Worm (Caenorhabditis elegans) whole organism, mixed stage, embryonic: ENCODE data around the gene C01B10.11.

Experiments used
- M03D4.4 ChIP-seq: sonication (generic microtip); optimal IDR thresholded peaks from 2 replicates; lab custom pipeline; 2017; ENCODE audit warnings: mild to moderate bottlenecking, missing genetic modification characterization, missing compliant biosample characterization
- ceh-39 ChIP-seq: fragments of 150-350 bp; optimal IDR thresholded peaks from 2 replicates; lab custom pipeline; 2014; ENCODE audit warnings: missing biosample characterization, missing genetic modification characterization
- ceh-43 ChIP-seq: fragments of 200-800 bp; sonication (Bioruptor generic); optimal IDR thresholded peaks from 2 replicates; lab custom pipeline; 2018; ENCODE audit warnings: mild to moderate bottlenecking, missing genetic modification characterization, moderate library complexity, missing compliant biosample characterization
- ces-1 ChIP-seq: fragments of 150-350 bp; optimal IDR thresholded peaks from 2 replicates; lab custom pipeline; 2014; ENCODE audit warnings: missing biosample characterization, missing genetic modification reagents, missing genetic modification characterization
- cnd-1 ChIP-seq: fragments of 200-800 bp; sonication (Bioruptor generic); optimal IDR thresholded peaks from 2 replicates; lab custom pipeline; 2018; ENCODE audit warnings: mild to moderate bottlenecking, missing genetic modification characterization, missing compliant biosample characterization
- drap-1 ChIP-seq: fragments of 200-800 bp; sonication (Bioruptor generic); optimal IDR thresholded peaks from 3 replicates; lab custom pipeline; 2018; ENCODE audit warnings: mild to moderate bottlenecking, missing genetic modification characterization, missing compliant biosample characterization
- elt-1 ChIP-seq: sonication (generic microtip); optimal IDR thresholded peaks from 2 replicates; lab custom pipeline; 2017; ENCODE audit warnings: missing genetic modification characterization, mild to moderate bottlenecking, missing compliant biosample characterization, antibody characterized with exemption, moderate library complexity, borderline replicate concordance; ENCODE audit not compliant: insufficient read depth
- elt-3 ChIP-seq: fragments of 150-350 bp; optimal IDR thresholded peaks from 2 replicates; lab custom pipeline; 2014; ENCODE audit warnings: missing biosample characterization, missing genetic modification characterization
- ham-2 ChIP-seq: fragments of 200-800 bp; sonication (Bioruptor generic); optimal IDR thresholded peaks from 2 replicates; lab custom pipeline; 2018; ENCODE audit warnings: mild to moderate bottlenecking, missing genetic modification characterization, missing compliant biosample characterization
- lin-32 ChIP-seq: fragments of 200-800 bp; sonication (Bioruptor generic); optimal IDR thresholded peaks from 2 replicates; lab custom pipeline; 2018; ENCODE audit warnings: mild to moderate bottlenecking, missing genetic modification characterization, missing compliant biosample characterization
- nhr-12 ChIP-seq: fragments of 150-350 bp; optimal IDR thresholded peaks from 2 replicates; lab custom pipeline; 2014; ENCODE audit warnings: missing biosample characterization, missing genetic modification characterization
- nhr-2 ChIP-seq: fragments of 150-350 bp; optimal IDR thresholded peaks from 2 replicates; lab custom pipeline; 2014; ENCODE audit warnings: missing biosample characterization, missing genetic modification characterization
- nhr-237 ChIP-seq: fragments of 150-350 bp; optimal IDR thresholded peaks from 2 replicates; lab custom pipeline; 2014; ENCODE audit warnings: missing biosample characterization, missing genetic modification characterization
- nhr-28 ChIP-seq: fragments of 150-350 bp; optimal IDR thresholded peaks from 2 replicates; lab custom pipeline; 2014; ENCODE audit warnings: missing biosample characterization, missing genetic modification characterization
- pha-4 ChIP-seq: fragments of 150-350 bp; optimal IDR thresholded peaks from 2 replicates; lab custom pipeline; 2018; ENCODE audit warnings: missing biosample characterization, missing genetic modification reagents, missing genetic modification characterization
- sem-2 ChIP-seq: fragments of 200-800 bp; sonication (Bioruptor generic); optimal IDR thresholded peaks from 2 replicates; lab custom pipeline; 2018; ENCODE audit warnings: mild to moderate bottlenecking, missing genetic modification characterization, missing compliant biosample characterization
- snpc-4 ChIP-seq: fragments of 150-350 bp; optimal IDR thresholded peaks from 2 replicates; lab custom pipeline; 2014; ENCODE audit warnings: missing biosample characterization, missing genetic modification characterization
- sptf-1 ChIP-seq: sonication (generic microtip); optimal IDR thresholded peaks from 2 replicates; lab custom pipeline; 2017; ENCODE audit warnings: mild to moderate bottlenecking, missing genetic modification characterization, moderate library complexity, missing compliant biosample characterization
- tbx-8 ChIP-seq: fragments of 200-800 bp; sonication (Bioruptor generic); optimal IDR thresholded peaks from 2 replicates; lab custom pipeline; 2018; ENCODE audit warnings: mild to moderate bottlenecking, missing genetic modification characterization, moderate library complexity, missing compliant biosample characterization
- unc-120 ChIP-seq: sonication (generic microtip); optimal IDR thresholded peaks from 2 replicates; lab custom pipeline; 2017; ENCODE audit warnings: missing genetic modification characterization, missing compliant biosample characterization; ENCODE audit not compliant: poor library complexity, severe bottlenecking
- unc-62 ChIP-seq: fragments of 150-350 bp; optimal IDR thresholded peaks from 2 replicates; lab custom pipeline; 2014; ENCODE audit warnings: missing biosample characterization, missing genetic modification reagents, missing genetic modification characterization
- zip-8 ChIP-seq: fragments of 150-350 bp; optimal IDR thresholded peaks from 2 replicates; lab custom pipeline; 2014; ENCODE audit warnings: missing biosample characterization, missing genetic modification characterization

C01B10.11 gene

ce11 chrIV:6655747-6656146, 2.0 kb upstream of the C01B10.11 start:
- no peak for TF ChIP-seq cnd-1
- TF ChIP-seq unc-62 (GFP tag; lab: Kevin White, UChicago): peak; percentile 16
- TF ChIP-seq M03D4.4 (tag; lab: Kevin White, UChicago): no peak

ce11 chrIV:6664336-6664735, 6.6 kb downstream of the C01B10.11 start:
- TF ChIP-seq elt-3 (tag; lab: Kevin White, UChicago) (no peak), ham-2 (GFP tag; lab: Kevin White, UChicago) (no peak), sptf-1 (tag; lab: Kevin White, UChicago) (no peak), drap-1 (GFP tag; lab: Kevin White, UChicago) (no peak), ceh-39 (tag; lab: Kevin White, UChicago) (no peak), nhr-12 (no peak), nhr-2 (no peak), lin-32 (GFP tag; lab: Kevin White, UChicago) (no peak), elt-1 (no peak), ces-1 (GFP tag; lab: Kevin White, UChicago) (no peak), cnd-1 (no peak), sem-2 (GFP tag; lab: Kevin White, UChicago) (no peak)

ce11 chrIV:6667898-6668297, 10.1 kb downstream of the C01B10.11 start, which contains the start of gene Y73B6A.1:
Y73B6A.1 (minus strand) TSS chrIV:6667998.
- TF ChIP-seq nhr-28 (no peak), sptf-1 (tag; lab: Kevin White, UChicago) (no peak), nhr-12 (no peak), snpc-4 (tag; lab: Kevin White, UChicago) (no peak), unc-62 (GFP tag; lab: Kevin White, UChicago) (no peak), zip-8 (tag; lab: Kevin White, UChicago) (no peak), ceh-43 (GFP tag; lab: Kevin White, UChicago) (no peak), sem-2 (GFP tag; lab: Kevin White, UChicago) (no peak), pha-4 (tag; lab: Kevin White, UChicago) (no peak), unc-120 (tag; lab: Kevin White, UChicago) (no peak), nhr-237 (tag; lab: Kevin White, UChicago) (no peak), tbx-8 (no peak)
